Worm (Caenorhabditis elegans) whole organism, early embryonic: Measurements from ENCODE around the gene cpg-9.

Source experiments
- B0310.2 ChIP-seq: sonication (generic microtip); optimal IDR thresholded peaks from 2 replicates; lab custom pipeline; 2016; ENCODE audit warnings: mild to moderate bottlenecking, missing genetic modification characterization, missing compliant biosample characterization
- F13C5.2 ChIP-seq: sonication (generic microtip); optimal IDR thresholded peaks from 2 replicates; lab custom pipeline; 2017; ENCODE audit warnings: mild to moderate bottlenecking, missing genetic modification characterization, inconsistent platforms, missing compliant biosample characterization
- aly-1 ChIP-seq: sonication (generic microtip); optimal IDR thresholded peaks from 2 replicates; lab custom pipeline; 2016; ENCODE audit warnings: missing genetic modification characterization, missing compliant biosample characterization
- ama-1 ChIP-seq: fragments of 150-350 bp; optimal IDR thresholded peaks from 2 replicates; lab custom pipeline; 2014
- ceh-36 ChIP-seq: sonication (generic microtip); optimal IDR thresholded peaks from 2 replicates; lab custom pipeline; 2016; ENCODE audit warnings: missing genetic modification characterization, inconsistent platforms, missing compliant biosample characterization
- ets-7 ChIP-seq: sonication (generic microtip); optimal IDR thresholded peaks from 2 replicates; lab custom pipeline; 2016; ENCODE audit warnings: missing genotype, missing genetic modification characterization, missing compliant biosample characterization
- flt-1 ChIP-seq: fragments of 200-800 bp; sonication (Bioruptor generic); IDR thresholded peaks from 2 replicates; pipeline ENCODE4 v1.3.6; 2022; ENCODE audit warnings: missing genetic modification characterization, missing compliant biosample characterization
- hmg-4 ChIP-seq: fragments of 200-800 bp; sonication (Bioruptor generic); optimal IDR thresholded peaks from 2 replicates; lab custom pipeline; 2018; ENCODE audit warnings: mild to moderate bottlenecking, missing genetic modification characterization, missing compliant biosample characterization
- pes-1 ChIP-seq: fragments of 200-800 bp; sonication (Bioruptor generic); IDR thresholded peaks from 2 replicates; pipeline ENCODE4 v1.3.6; 2022; ENCODE audit warnings: missing genetic modification reagents, missing genetic modification characterization, missing compliant biosample characterization
- sea-1 ChIP-seq: fragments of 200-800 bp; sonication (Bioruptor generic); conservative IDR thresholded peaks from 2 replicates; pipeline ENCODE4 v1.3.6; 2022; ENCODE audit warnings: missing genetic modification characterization, missing compliant biosample characterization
- tbx-11 ChIP-seq: fragments of 200-800 bp; sonication (Bioruptor generic); IDR thresholded peaks from 2 replicates; pipeline ENCODE4 v1.3.6; 2022; ENCODE audit warnings: missing genetic modification characterization, missing compliant biosample characterization

DNA sequence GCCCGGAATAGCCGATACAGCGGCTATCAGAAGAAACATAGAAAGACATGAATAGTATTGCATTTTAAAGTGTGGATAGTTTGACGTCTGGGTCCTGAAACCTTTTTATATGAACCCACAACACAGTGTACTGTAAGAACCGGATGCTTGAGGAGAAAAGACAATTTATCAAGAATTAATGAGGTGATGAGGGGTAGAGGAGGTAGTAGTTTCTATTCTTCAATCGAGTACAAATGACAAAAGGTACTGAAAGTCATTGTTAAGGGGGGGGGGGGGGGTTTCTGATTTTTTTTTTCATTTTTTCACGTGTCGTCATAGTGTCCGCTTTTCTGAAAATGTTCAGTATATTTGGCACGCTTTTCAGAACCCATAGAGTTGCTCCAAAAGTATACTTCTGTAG lies 3.2 kb downstream of the cpg-9 start, which contains the start of gene Y67D8C.7:
- TF ChIP-seq sea-1 (GFP tag; lab: Robert Waterston, UW) (no peak), tbx-11 (GFP tag; lab: Robert Waterston, UW) (no peak), B0310.2 (no peak), ama-1 (lab: Kevin White, UChicago) (no peak), pes-1 (GFP tag; lab: Robert Waterston, UW) (no peak), flt-1 (GFP tag; lab: Robert Waterston, UW) (no peak), ets-7 (tag; lab: Kevin White, UChicago) (no peak), aly-1 (tag; lab: Kevin White, UChicago) (no peak), F13C5.2 (no peak), hmg-4 (no peak), ceh-36 (tag; lab: Kevin White, UChicago) (no peak)
